Worm (Caenorhabditis elegans) whole organism, L4 larva: ENCODE data around the gene ZK1248.5.

ENCODE experiments used
- T20F7.1 ChIP-seq: fragments of 200-800 bp; sonication (Bioruptor generic); optimal IDR thresholded peaks from 2 replicates; lab custom pipeline; 2018; ENCODE audit warnings: mild to moderate bottlenecking, missing genetic modification characterization, missing compliant biosample characterization
- ZK337.2 ChIP-seq: fragments of 200-800 bp; sonication (Bioruptor generic); IDR thresholded peaks from 2 replicates; pipeline ENCODE4 v1.3.6; 2022; ENCODE audit warnings: missing genetic modification reagents, missing genetic modification characterization, missing compliant biosample characterization
- ZK546.5 ChIP-seq, 2 experiments: sonication (generic microtip); optimal IDR thresholded peaks; 2 replicates each; lab custom pipeline; 2017; ENCODE audit warnings: missing biosample characterization in 2 of 2, missing genetic modification characterization in 2 of 2
- aha-1 ChIP-seq: fragments of 150-350 bp; peaks from one replicate; lab custom pipeline; 2014; ENCODE audit warnings: missing biosample characterization, missing genetic modification characterization
- ceh-28 ChIP-seq: fragments of 150-350 bp; optimal IDR thresholded peaks from 2 replicates; lab custom pipeline; 2014; ENCODE audit warnings: missing biosample characterization, missing genetic modification reagents, missing genetic modification characterization
- cey-2 ChIP-seq: sonication (generic microtip); optimal IDR thresholded peaks from 3 replicates; lab custom pipeline; 2017; ENCODE audit warnings: missing genetic modification characterization, mild to moderate bottlenecking, missing compliant biosample characterization, antibody characterized with exemption, borderline replicate concordance; ENCODE audit not compliant: insufficient read depth
- ctbp-1 ChIP-seq: fragments of 200-800 bp; sonication (Bioruptor generic); IDR thresholded peaks from 2 replicates; pipeline ENCODE4 v1.3.6; 2022; ENCODE audit warnings: missing genetic modification reagents, missing genetic modification characterization, missing compliant biosample characterization
- daf-16 ChIP-seq, 3 experiments: sonication (generic microtip); optimal IDR thresholded peaks; 2 replicates each; lab custom pipeline; 2016 to 2017; ENCODE audit warnings: missing genetic modification characterization in 3 of 3, missing genetic modification reagents in 3 of 3, mild to moderate bottlenecking in 2 of 3, missing compliant biosample characterization in 2 of 3, missing biosample characterization in 1 of 3, moderate library complexity in 1 of 3
- daf-8 ChIP-seq: fragments of 200-800 bp; sonication (Bioruptor generic); IDR thresholded peaks from 2 replicates; pipeline ENCODE4 v1.3.6; 2022; ENCODE audit warnings: missing genetic modification characterization, missing compliant biosample characterization
- dmd-6 ChIP-seq: fragments of 200-800 bp; sonication (Bioruptor generic); IDR thresholded peaks from 2 replicates; pipeline ENCODE4 v1.3.6; 2022; ENCODE audit warnings: missing genetic modification reagents, missing genetic modification characterization, missing compliant biosample characterization
- dpl-1 ChIP-seq: fragments of 150-350 bp; optimal IDR thresholded peaks from 2 replicates; lab custom pipeline; 2014; ENCODE audit warnings: missing biosample characterization, missing genetic modification reagents, missing genetic modification characterization
- duxl-1 ChIP-seq: sonication (generic microtip); optimal IDR thresholded peaks from 2 replicates; lab custom pipeline; 2016; ENCODE audit warnings: mild to moderate bottlenecking, missing genetic modification characterization, moderate library complexity, missing compliant biosample characterization; ENCODE audit not compliant: poor library complexity
- dve-1 ChIP-seq: sonication (generic microtip); optimal IDR thresholded peaks from 2 replicates; lab custom pipeline; 2017; ENCODE audit warnings: antibody characterized with exemption, mild to moderate bottlenecking, missing genetic modification characterization, missing compliant biosample characterization; ENCODE audit not compliant: insufficient read depth
- fos-1 ChIP-seq: fragments of 150-350 bp; optimal IDR thresholded peaks from 2 replicates; lab custom pipeline; 2014; ENCODE audit warnings: missing biosample characterization, missing genetic modification characterization
- hlh-11 ChIP-seq: fragments of 200-800 bp; sonication (Bioruptor generic); optimal IDR thresholded peaks from 2 replicates; lab custom pipeline; 2018; ENCODE audit warnings: mild to moderate bottlenecking, missing genetic modification characterization, missing compliant biosample characterization
- lin-38 ChIP-seq: fragments of 200-800 bp; sonication (Bioruptor generic); IDR thresholded peaks from 2 replicates; pipeline ENCODE4 v1.3.6; 2022; ENCODE audit warnings: missing genetic modification reagents, missing genetic modification characterization, missing compliant biosample characterization
- lsy-2 ChIP-seq, 2 experiments: fragments of 150-350 bp in 1 of 2; sonication (generic microtip) in 1 of 2; optimal IDR thresholded peaks; 2 replicates each; lab custom pipeline; 2014 to 2017; ENCODE audit warnings: missing biosample characterization in 2 of 2, missing genetic modification characterization in 2 of 2
- madf-9 ChIP-seq: fragments of 200-800 bp; sonication (Bioruptor generic); conservative IDR thresholded peaks from 2 replicates; pipeline ENCODE4 v1.3.6; 2022; ENCODE audit warnings: missing genetic modification reagents, missing genetic modification characterization, missing compliant biosample characterization
- mep-1 ChIP-seq: fragments of 150-350 bp; sonication (generic microtip); optimal IDR thresholded peaks from 3 replicates; lab custom pipeline; 2014; ENCODE audit warnings: missing biosample characterization, missing genetic modification characterization
- mes-2 ChIP-seq: sonication (generic microtip); optimal IDR thresholded peaks from 2 replicates; lab custom pipeline; 2016; ENCODE audit warnings: missing genotype, mild to moderate bottlenecking, missing genetic modification characterization, missing compliant biosample characterization; ENCODE audit not compliant: poor library complexity, severe bottlenecking
- nhr-28 ChIP-seq: fragments of 150-350 bp; optimal IDR thresholded peaks from 2 replicates; lab custom pipeline; 2014; ENCODE audit warnings: missing biosample characterization, missing genetic modification characterization
- nhr-41 ChIP-seq: fragments of 200-800 bp; sonication (Bioruptor generic); IDR thresholded peaks from 2 replicates; pipeline ENCODE4 v1.3.6; 2022; ENCODE audit warnings: missing genetic modification reagents, missing genetic modification characterization, missing compliant biosample characterization
- nhr-42 ChIP-seq: fragments of 200-800 bp; sonication (Bioruptor generic); IDR thresholded peaks from 2 replicates; pipeline ENCODE4 v1.3.6; 2022; ENCODE audit warnings: missing genetic modification characterization, missing compliant biosample characterization
- pqm-1 ChIP-seq: sonication (generic microtip); optimal IDR thresholded peaks from 2 replicates; lab custom pipeline; 2017; ENCODE audit warnings: missing biosample characterization, missing genetic modification characterization
- set-16 ChIP-seq: fragments of 200-800 bp; sonication (Bioruptor generic); IDR thresholded peaks from 2 replicates; pipeline ENCODE4 v1.3.6; 2022; ENCODE audit warnings: missing genetic modification reagents, missing genetic modification characterization, missing compliant biosample characterization
- snpc-1.2 ChIP-seq: fragments of 200-800 bp; sonication (Bioruptor generic); IDR thresholded peaks from 2 replicates; pipeline ENCODE4 v1.3.6; 2022; ENCODE audit warnings: missing genetic modification reagents, missing genetic modification characterization, missing compliant biosample characterization
- spr-3 ChIP-seq: fragments of 200-800 bp; sonication (Bioruptor generic); optimal IDR thresholded peaks from 2 replicates; lab custom pipeline; 2018; ENCODE audit warnings: mild to moderate bottlenecking, missing genetic modification characterization, missing compliant biosample characterization
- unc-62 ChIP-seq, 3 experiments: fragments of 150-350 bp in 1 of 3; sonication (generic microtip); optimal IDR thresholded peaks in 2 of 3; peaks in 1 of 3; 1 replicate in 1 of 3; 2 replicates in 2 of 3; lab custom pipeline; 2014 to 2017; ENCODE audit warnings: missing biosample characterization in 3 of 3, missing genetic modification characterization in 3 of 3, missing genetic modification reagents in 3 of 3, missing genotype in 1 of 3
- vab-7 ChIP-seq: fragments of 200-800 bp; sonication (Bioruptor generic); IDR thresholded peaks from 2 replicates; pipeline ENCODE4 v1.3.6; 2022; ENCODE audit warnings: missing genetic modification reagents, missing genetic modification characterization, missing compliant biosample characterization
- ztf-11 ChIP-seq: fragments of 150-350 bp; optimal IDR thresholded peaks from 2 replicates; lab custom pipeline; 2014; ENCODE audit warnings: missing biosample characterization, missing genetic modification characterization

The ZK1248.5 gene

ce11 chrII:5819655-5820054 lies 9.3 kb downstream of the ZK1248.5 start (continued):
- TF ChIP-seq nhr-41 (no peak), vab-7 (GFP tag; lab: Robert Waterston, UW) (0 out of 2 replicates have a peak, but pooled peaks have one; percentile 23), madf-9 (GFP tag; lab: Robert Waterston, UW) (peak; percentile 47; the same call in 1 of the 2 replicates), ZK337.2 (GFP tag; lab: Robert Waterston, UW) (0 out of 2 replicates have a peak, but pooled peaks have one; percentile 62), snpc-1.2 (0 out of 2 replicates have a peak, but pooled peaks have one; percentile 9), mep-1 (tag; lab: Kevin White, UChicago) (no peak), fos-1 (tag; lab: Kevin White, UChicago) (no peak), aha-1 (tag; lab: Kevin White, UChicago) (peak; percentile 30), dmd-6 (GFP tag; lab: Robert Waterston, UW) (peak; percentile 34), lin-38 (GFP tag; lab: Robert Waterston, UW) (peak; percentile 90), ztf-11 (tag; lab: Kevin White, UChicago) (no peak), T20F7.1 (GFP tag; lab: Kevin White, UChicago) (no peak)

ce11 chrII:5820282-5820762 lies 10.0 kb downstream of the ZK1248.5 start, which contains the start of gene ehs-1:
Gene ehs-1 (plus strand): TSS chrII:5820712.
- TF ChIP-seq dmd-6 (GFP tag; lab: Robert Waterston, UW) (no peak), dpl-1 (GFP tag; lab: Kevin White, UChicago) (peak; percentile 2), mes-2 (tag; lab: Kevin White, UChicago) (no peak), ctbp-1 (GFP tag; lab: Robert Waterston, UW) (0 out of 2 replicates have a peak, but pooled peaks have one; percentile 10), lsy-2 (tag; optimal IDR thresholded peaks at IDR 0.05; lab: Kevin White, UChicago) (peak in 1 of 2 experiments; percentile 19)

- peak; percentile 36 for TF ChIP-seq nhr-28 (tag; lab: Kevin White, UChicago)
- peak in 1 of 2 experiments; percentile 51 for TF ChIP-seq unc-62 (GFP tag; optimal IDR thresholded peaks at IDR 0.05 in 1 of 2; lab: Kevin White, UChicago)
- TF ChIP-seq unc-62 (tag; optimal IDR thresholded peaks at IDR 0.05; lab: Kevin White, UChicago) = no peak
- no peak for TF ChIP-seq snpc-1.2
- TF ChIP-seq ctbp-1 (GFP tag; lab: Robert Waterston, UW) = no peak
These were observed 17.1 kb downstream of the ZK1248.5 start, which contains the start of gene tbc-2 for ce11 chrII:5827364-5827763. Gene tbc-2 (minus strand): TSS chrII:5827443.

- TF ChIP-seq cey-2 (no peak), spr-3 (GFP tag; lab: Kevin White, UChicago) (no peak), pqm-1 (tag; lab: Kevin White, UChicago) (no peak), fos-1 (tag; lab: Kevin White, UChicago) (no peak), ceh-28 (tag; lab: Kevin White, UChicago) (no peak), ZK546.5 (tag; optimal IDR thresholded peaks at IDR 0.05; lab: Kevin White, UChicago) (no peak), daf-8 (no peak), snpc-1.2 (no peak), mep-1 (tag; lab: Kevin White, UChicago) (no peak)
- TF ChIP-seq, all 104 proteins: peak for 0
These were observed 18.2 kb downstream of the ZK1248.5 start, which contains the start of gene ZK1248.11 for ce11 chrII:5828486-5828885. Gene ZK1248.11 (minus strand): TSS chrII:5828586.

- no peak for TF ChIP-seq nhr-42 (GFP tag; lab: Robert Waterston, UW)
- TF ChIP-seq daf-16 (GFP tag; optimal IDR thresholded peaks at IDR 0.05; lab: Kevin White, UChicago) = no peak
- peak; percentile 60 for TF ChIP-seq daf-16 (tag; optimal IDR thresholded peaks at IDR 0.05; lab: Kevin White, UChicago)
- peak; percentile 75 for TF ChIP-seq dmd-6 (GFP tag; lab: Robert Waterston, UW)
- peak; percentile 56 for TF ChIP-seq dve-1 (tag; lab: Kevin White, UChicago)
- TF ChIP-seq duxl-1 (tag; lab: Kevin White, UChicago) = no peak
- TF ChIP-seq nhr-41 = no peak
- no peak for TF ChIP-seq set-16 (GFP tag; lab: Robert Waterston, UW)
- TF ChIP-seq unc-62 (GFP tag; optimal IDR thresholded peaks at IDR 0.05 in 1 of 2; lab: Kevin White, UChicago) = peak in 1 of 2 experiments; percentile 2
- no peak for TF ChIP-seq unc-62 (tag; optimal IDR thresholded peaks at IDR 0.05; lab: Kevin White, UChicago)
- TF ChIP-seq hlh-11 (tag; lab: Kevin White, UChicago) = peak; percentile 42
These were observed 19.7 kb downstream of the ZK1248.5 start, which contains the start of gene col-74 for ce11 chrII:5829940-5830424. Gene col-74 (plus strand): TSS chrII:5830374.
